Fruit fly (Drosophila melanogaster): ENCODE measurements around the gene CG3638.

The CG3638 gene

DNA sequence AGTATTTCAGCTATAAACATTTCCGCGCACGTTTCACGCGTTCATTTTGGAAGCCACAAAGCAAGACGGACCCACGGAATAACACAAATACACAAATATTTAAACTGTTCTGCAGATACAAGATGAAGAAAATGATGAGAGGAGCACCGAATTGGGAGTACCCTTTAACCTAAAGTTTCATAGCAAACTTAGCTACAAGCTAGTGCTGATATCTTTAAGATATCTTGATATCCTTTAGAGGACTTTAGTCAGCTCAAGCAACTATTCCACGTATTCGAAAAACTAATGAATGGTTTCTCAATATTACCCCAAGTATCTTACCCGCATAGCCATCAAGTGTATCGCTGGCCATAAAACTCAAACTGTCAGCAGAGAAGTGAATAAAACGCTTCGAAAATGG is 19.6 kb upstream of the CG3638 start (continued):
- TF ChIP-seq CG7556 (GFP tag; optimal IDR thresholded peaks at IDR 0.05) = no peak
- TF ChIP-seq Rfx (GFP tag; IDR thresholded peaks at IDR 0.05) = 0 out of 2 replicates have a peak, but pooled peaks have one; percentile 10
- TF ChIP-seq run (tag; optimal IDR thresholded peaks at IDR 0.05) = no peak
- TF ChIP-seq Med (GFP tag) = peak; percentile 76
- TF ChIP-seq CG18619 (GFP tag; optimal IDR thresholded peaks at IDR 0.05) = no peak
- TF ChIP-seq tgo (GFP tag; IDR thresholded peaks at IDR 0.05) = no peak
- peak; percentile 47; the same call in 2 of the 3 replicates for TF ChIP-seq row (GFP tag; IDR thresholded peaks at IDR 0.05)
- peak; percentile 27 for TF ChIP-seq PHDP (tag; optimal IDR thresholded peaks at IDR 0.05)
- TF ChIP-seq CG5953 (GFP tag; IDR thresholded peaks at IDR 0.05) = no peak
- no peak for TF ChIP-seq CG8359 (GFP tag; optimal IDR thresholded peaks at IDR 0.05; ENCODE audit: borderline replicate concordance)
- peak; percentile 29 for TF ChIP-seq grau (tag; optimal IDR thresholded peaks at IDR 0.05)
- peak; percentile 45 for TF ChIP-seq CG11504 (tag; optimal IDR thresholded peaks at IDR 0.05)
- no peak for TF ChIP-seq H2.0 (GFP tag; IDR thresholded peaks at IDR 0.05)
- TF ChIP-seq sqz (GFP tag; optimal IDR thresholded peaks at IDR 0.05) = no peak
- no peak for TF ChIP-seq ro (GFP tag; IDR thresholded peaks at IDR 0.05)
- TF ChIP-seq CG30403 (GFP tag; optimal IDR thresholded peaks at IDR 0.05) = no peak
- TF ChIP-seq CG10209 (GFP tag; optimal IDR thresholded peaks at IDR 0.05) = peak; percentile 4
- TF ChIP-seq Kr (GFP tag; optimal IDR thresholded peaks at IDR 0.05) = no peak
- no peak for TF ChIP-seq CG2875 (GFP tag; optimal IDR thresholded peaks at IDR 0.05)
- no peak for TF ChIP-seq ewg (GFP tag; optimal IDR thresholded peaks at IDR 0.05)
- TF ChIP-seq CG14050 (GFP tag; IDR thresholded peaks at IDR 0.05) = no peak
- peak; percentile 21 for TF ChIP-seq CG18599 (GFP tag; optimal IDR thresholded peaks at IDR 0.05)
- peak; percentile 11 for TF ChIP-seq nmo (GFP tag; optimal IDR thresholded peaks at IDR 0.05)
- TF ChIP-seq pfk (GFP tag; optimal IDR thresholded peaks at IDR 0.05) = no peak
- TF ChIP-seq CG7786 (GFP tag; optimal IDR thresholded peaks at IDR 0.05) = no peak
- no peak for TF ChIP-seq MTF-1 (GFP tag; optimal IDR thresholded peaks at IDR 0.05; ENCODE audit: borderline replicate concordance)
- TF ChIP-seq tio (GFP tag; optimal IDR thresholded peaks at IDR 0.05) = no peak
- TF ChIP-seq Bgb (GFP tag; IDR thresholded peaks at IDR 0.05; ENCODE audit: partially characterized antibody) = no peak
- no peak for TF ChIP-seq pum (GFP tag; optimal IDR thresholded peaks at IDR 0.05)
- TF ChIP-seq pb (GFP tag; optimal IDR thresholded peaks at IDR 0.05) = no peak
- no peak for TF ChIP-seq CG6272 (GFP tag; IDR thresholded peaks at IDR 0.05)
- peak; percentile 47 for TF ChIP-seq dmrt99B (tag; optimal IDR thresholded peaks at IDR 0.05)
- peak; percentile 79 for TF ChIP-seq Ets65A (GFP tag)
- TF ChIP-seq CG2678 (tag; optimal IDR thresholded peaks at IDR 0.05) = peak; percentile 44
- no peak for TF ChIP-seq ham (GFP tag; IDR thresholded peaks at IDR 0.05)
- peak; percentile 17 for TF ChIP-seq CoRest (tag; optimal IDR thresholded peaks at IDR 0.05)
- TF ChIP-seq MESR4 (GFP tag; optimal IDR thresholded peaks at IDR 0.05) = no peak
- TF ChIP-seq Usf (GFP tag; optimal IDR thresholded peaks at IDR 0.05) = no peak
- TF ChIP-seq CG6765 (GFP tag; optimal IDR thresholded peaks at IDR 0.05) = no peak
- TF ChIP-seq Nf-YA (GFP tag; IDR thresholded peaks at IDR 0.05) = no peak
- TF ChIP-seq mam (GFP tag; optimal IDR thresholded peaks at IDR 0.05) = no peak
- no peak for TF ChIP-seq CG2129 (GFP tag; IDR thresholded peaks at IDR 0.05; ENCODE audit: partially characterized antibody)
- TF ChIP-seq ssp (GFP tag; IDR thresholded peaks at IDR 0.05) = no peak
- TF ChIP-seq D19A (tag; optimal IDR thresholded peaks at IDR 0.05) = peak; percentile 89
- TF ChIP-seq slbo (GFP tag; IDR thresholded peaks at IDR 0.05) = no peak
- no peak for TF ChIP-seq prd (optimal IDR thresholded peaks at IDR 0.05)
- TF ChIP-seq prd (GFP tag; IDR thresholded peaks at IDR 0.05) = 0 out of 3 replicates have a peak, but pooled peaks have one; percentile 4
- TF ChIP-seq CG2889 (GFP tag; IDR thresholded peaks at IDR 0.05) = no peak
- TF ChIP-seq lmd (GFP tag; IDR thresholded peaks at IDR 0.05) = peak; percentile 35; the same call in 1 of the 2 replicates
- TF ChIP-seq Neu2 (GFP tag; optimal IDR thresholded peaks at IDR 0.05; ENCODE audit: borderline replicate concordance) = no peak
- no peak for TF ChIP-seq amos (GFP tag; IDR thresholded peaks at IDR 0.05; ENCODE audit: partially characterized antibody)

Data from whole organism, embryonic.